Worm (Caenorhabditis elegans): ENCODE measurements around the gene grp-1.

The grp-1 gene

DNA sequence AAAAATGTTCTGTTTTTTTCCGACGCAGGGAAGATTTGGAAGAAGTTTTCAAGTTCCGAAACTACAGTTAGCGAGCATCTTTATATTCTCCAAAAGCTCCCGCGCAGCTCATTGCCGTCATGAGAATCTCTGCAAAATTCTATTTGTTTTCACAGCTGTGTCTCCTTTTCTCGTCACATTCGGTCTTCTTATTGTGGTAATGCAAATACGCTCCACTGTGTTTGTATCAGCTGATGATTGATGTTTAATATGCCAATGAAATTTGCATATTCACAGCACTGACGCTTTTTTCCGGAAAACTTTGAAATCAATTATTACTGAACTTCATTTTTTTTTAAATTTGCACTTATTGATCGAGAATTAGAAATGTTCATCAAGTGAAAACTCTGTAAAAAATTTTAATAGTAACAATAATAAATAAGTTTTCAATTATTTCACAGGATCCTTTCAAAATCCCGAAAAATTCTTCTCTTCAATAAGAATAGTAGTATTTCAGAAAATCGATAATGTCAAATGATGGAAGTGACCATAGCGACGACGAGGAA, 7.6 kb downstream of the grp-1 start, which contains the start of gene K06H7.2 (continued):
- no peak for TF ChIP-seq D1046.2 (GFP tag; IDR thresholded peaks at IDR 0.05)
- TF ChIP-seq snpc-1.2 (GFP tag; IDR thresholded peaks at IDR 0.05), result no peak
- TF ChIP-seq mdt-29 (GFP tag; IDR thresholded peaks at IDR 0.05), result no peak

ce11 chrIII:8098116-8098515, 12.6 kb downstream of the grp-1 start, which contains the start of gene K06H7.8:
K06H7.8 (minus strand) TSS chrIII:8098216.
- no peak for TF ChIP-seq ztf-11 (tag; optimal IDR thresholded peaks at IDR 0.05)
- TF ChIP-seq hmg-1.1 (GFP tag; IDR thresholded peaks at IDR 0.05), result no peak
- no peak for TF ChIP-seq hlh-11 (tag; optimal IDR thresholded peaks at IDR 0.05)
- no peak for TF ChIP-seq unc-39 (tag; optimal IDR thresholded peaks at IDR 0.05)
- no peak for TF ChIP-seq nhr-77 (tag; optimal IDR thresholded peaks at IDR 0.05)
- no peak for TF ChIP-seq skn-1 (tag; optimal IDR thresholded peaks at IDR 0.05)
- no peak for TF ChIP-seq spr-3 (GFP tag; optimal IDR thresholded peaks at IDR 0.05)
- no peak for TF ChIP-seq daf-16 (GFP tag; optimal IDR thresholded peaks at IDR 0.05)
- no peak for TF ChIP-seq daf-16 (tag; optimal IDR thresholded peaks at IDR 0.05)
- no peak for TF ChIP-seq lin-15B (tag; optimal IDR thresholded peaks at IDR 0.05)

ce11 chrIII:8099022-8099421, 13.5 kb downstream of the grp-1 start, which contains the start of gene K06H7.1:
K06H7.1 (plus strand) TSS chrIII:8099322.
- TF ChIP-seq ama-1 (optimal IDR thresholded peaks at IDR 0.05) (no peak), nhr-42 (GFP tag; IDR thresholded peaks at IDR 0.05) (no peak), mdt-29 (GFP tag; IDR thresholded peaks at IDR 0.05) (no peak), nhr-41 (GFP tag; IDR thresholded peaks at IDR 0.05) (no peak), pqm-1 (tag; optimal IDR thresholded peaks at IDR 0.05) (no peak), zfp-3 (GFP tag; conservative IDR thresholded peaks at IDR 0.05) (no peak), aha-1 (tag) (no peak), sdz-12 (GFP tag; optimal IDR thresholded peaks at IDR 0.05) (no peak), tra-1 (GFP tag; IDR thresholded peaks at IDR 0.05) (no peak)

ce11 chrIII:8100960-8101359, 15.5 kb downstream of the grp-1 start, which contains the start of gene plk-1:
plk-1 (plus strand) TSS chrIII:8101348.
- TF ChIP-seq nhr-10 (tag; optimal IDR thresholded peaks at IDR 0.05) (no peak), skn-1 (tag; optimal IDR thresholded peaks at IDR 0.05) (no peak), unc-130 (GFP tag; optimal IDR thresholded peaks at IDR 0.05) (peak; percentile 85), dpl-1 (GFP tag; optimal IDR thresholded peaks at IDR 0.05) (peak; percentile 72), daf-19 (GFP tag; conservative IDR thresholded peaks at IDR 0.05) (no peak), unc-62 (GFP tag; optimal IDR thresholded peaks at IDR 0.05 in 1 of 2) (no peak), unc-62 (tag; optimal IDR thresholded peaks at IDR 0.05) (no peak), dmd-9 (GFP tag; IDR thresholded peaks at IDR 0.05) (no peak), nhr-25 (tag; optimal IDR thresholded peaks at IDR 0.05; ENCODE audit: borderline replicate concordance, insufficient read depth) (no peak), zfp-3 (GFP tag; conservative IDR thresholded peaks at IDR 0.05) (no peak), snpc-1.2 (GFP tag; IDR thresholded peaks at IDR 0.05) (no peak), saeg-2 (GFP tag; IDR thresholded peaks at IDR 0.05) (no peak), unc-39 (tag; optimal IDR thresholded peaks at IDR 0.05) (no peak), mep-1 (tag; optimal IDR thresholded peaks at IDR 0.05) (no peak), F26F4.8 (GFP tag; conservative IDR thresholded peaks at IDR 0.05) (no peak), F44E2.7 (GFP tag; IDR thresholded peaks at IDR 0.05) (no peak), ceh-62 (tag; optimal IDR thresholded peaks at IDR 0.05) (no peak), lin-1 (GFP tag; IDR thresholded peaks at IDR 0.05) (no peak), sdz-12 (GFP tag; optimal IDR thresholded peaks at IDR 0.05) (no peak), duxl-1 (tag; optimal IDR thresholded peaks at IDR 0.05; ENCODE audit: poor library complexity) (no peak), Y48G9A.11 (GFP tag; IDR thresholded peaks at IDR 0.05) (no peak), daf-8 (GFP tag; IDR thresholded peaks at IDR 0.05) (no peak), ztf-7 (tag; optimal IDR thresholded peaks at IDR 0.05) (no peak), hmg-1.1 (GFP tag; IDR thresholded peaks at IDR 0.05) (no peak), tag-97 (GFP tag; IDR thresholded peaks at IDR 0.05) (no peak), mdl-1 (tag; optimal IDR thresholded peaks at IDR 0.05) (no peak), arid-1 (GFP tag; conservative IDR thresholded peaks at IDR 0.05) (no peak), spr-3 (GFP tag; optimal IDR thresholded peaks at IDR 0.05) (no peak), nhr-6 (tag; optimal IDR thresholded peaks at IDR 0.05) (peak; percentile 50), dve-1 (tag; optimal IDR thresholded peaks at IDR 0.05; ENCODE audit: insufficient read depth) (peak; percentile 12), mxl-3 (GFP tag; optimal IDR thresholded peaks at IDR 0.05) (no peak), ceh-44 (GFP tag; IDR thresholded peaks at IDR 0.05) (no peak), nhr-41 (GFP tag; IDR thresholded peaks at IDR 0.05) (no peak)

Measured in whole organism, L4 larva.